Fruit fly (Drosophila melanogaster) S2 (cell line): ENCODE data around the gene sinah.

ENCODE experiments used
- CG8478 ChIP-seq: fragments of >200 bp; optimal IDR thresholded peaks from 2 replicates; lab custom pipeline; 2018
- CTCF ChIP-seq, 2 experiments: fragments of >200 bp; optimal IDR thresholded peaks; 2 replicates each; lab custom pipeline; 2018

dm6 chr3L:16844920-16845573 lies 13.8 kb upstream of the sinah start, which contains the start of the genes kud and Zcchc7:
- TF ChIP-seq CG8478 (lab: Kevin White, UChicago) (no peak), CTCF (optimal IDR thresholded peaks at IDR 0.05; lab: Kevin White, UChicago) (no peak)
